Worm (Caenorhabditis elegans) whole organism, young adult: ENCODE data around the gene C50C3.1.

Experiments
- C06A6.2 ChIP-seq: fragments of 200-800 bp; sonication (Bioruptor generic); conservative IDR thresholded peaks from 2 replicates; pipeline ENCODE4 v1.3.6; 2022; ENCODE audit warnings: missing genetic modification characterization, missing compliant biosample characterization
- C17E4.6 ChIP-seq: fragments of 200-800 bp; sonication (Bioruptor generic); IDR thresholded peaks from 2 replicates; pipeline ENCODE4 v1.3.6; 2022; ENCODE audit warnings: missing genetic modification reagents, missing genetic modification characterization, missing compliant biosample characterization
- F22D6.2 ChIP-seq: sonication (generic microtip); optimal IDR thresholded peaks from 2 replicates; lab custom pipeline; 2016; ENCODE audit warnings: mild to moderate bottlenecking, missing genetic modification characterization, missing compliant biosample characterization
- K12H6.12 ChIP-seq: fragments of 200-800 bp; sonication (Bioruptor generic); optimal IDR thresholded peaks from 2 replicates; lab custom pipeline; 2018; ENCODE audit warnings: mild to moderate bottlenecking, missing genetic modification characterization, missing compliant biosample characterization
- Y95B8A.8 ChIP-seq: fragments of 200-800 bp; sonication (Bioruptor generic); IDR thresholded peaks from 2 replicates; pipeline ENCODE4 v1.3.6; 2022; ENCODE audit warnings: missing genetic modification reagents, missing genetic modification characterization, missing compliant biosample characterization
- bed-2 ChIP-seq: fragments of 200-800 bp; sonication (Bioruptor generic); IDR thresholded peaks from 2 replicates; pipeline ENCODE4 v1.3.6; 2022; ENCODE audit warnings: missing genetic modification reagents, missing genetic modification characterization, missing compliant biosample characterization
- lir-1 ChIP-seq: fragments of 200-800 bp; sonication (Bioruptor generic); conservative IDR thresholded peaks from 2 replicates; pipeline ENCODE4 v1.3.6; 2022; ENCODE audit warnings: missing genetic modification reagents, missing genetic modification characterization, missing compliant biosample characterization
- nhr-179 ChIP-seq: sonication (generic microtip); optimal IDR thresholded peaks from 2 replicates; lab custom pipeline; 2016; ENCODE audit warnings: mild to moderate bottlenecking, missing genetic modification characterization, missing compliant biosample characterization
- sdz-38 ChIP-seq: sonication (generic microtip); optimal IDR thresholded peaks from 2 replicates; lab custom pipeline; 2016; ENCODE audit warnings: missing genotype, missing genetic modification characterization, missing compliant biosample characterization
- snpc-4 ChIP-seq, 5 experiments: fragments of 150-350 bp in 1 of 5; sonication (generic microtip) in 4 of 5; optimal IDR thresholded peaks; 2 replicates each; lab custom pipeline; 2014 to 2018; ENCODE audit warnings: missing genetic modification characterization in 5 of 5, missing biosample characterization in 3 of 5, antibody characterized with exemption in 2 of 5, mild to moderate bottlenecking in 2 of 5, missing compliant biosample characterization in 2 of 5, missing genotype in 2 of 5, moderate library complexity in 2 of 5, missing genetic modification reagents in 1 of 5
- unc-62 ChIP-seq: fragments of 150-350 bp; optimal IDR thresholded peaks from 2 replicates; lab custom pipeline; 2014; ENCODE audit warnings: missing biosample characterization, missing genetic modification reagents, missing genetic modification characterization
- xnd-1 ChIP-seq: sonication (generic microtip); optimal IDR thresholded peaks from 2 replicates; lab custom pipeline; 2016; ENCODE audit warnings: missing genotype, missing genetic modification reagents, missing genetic modification characterization, missing compliant biosample characterization
- ztf-28 ChIP-seq: fragments of 200-800 bp; sonication (Bioruptor generic); IDR thresholded peaks from 2 replicates; pipeline ENCODE4 v1.3.6; 2022; ENCODE audit warnings: missing genetic modification reagents, missing genetic modification characterization, missing compliant biosample characterization

DNA sequence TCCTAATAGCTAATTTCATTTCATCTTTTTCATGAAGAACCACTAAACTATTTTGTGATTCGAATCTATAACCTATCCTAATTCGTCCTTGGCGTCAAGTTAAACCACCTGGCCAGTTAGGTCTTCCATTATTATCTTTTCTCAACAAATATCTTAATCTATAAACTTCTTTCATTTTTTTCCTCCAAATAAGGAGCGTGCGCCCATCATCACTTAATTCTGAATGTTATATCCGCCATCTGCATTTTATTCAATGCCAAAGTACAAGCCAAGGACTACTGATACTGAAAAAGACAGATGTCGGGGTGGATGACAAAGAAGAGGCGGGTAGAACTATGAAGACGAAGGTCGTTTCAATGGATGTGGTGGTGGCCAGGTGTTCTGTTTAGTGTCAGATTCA lies 37.1 kb downstream of the C50C3.1 start:
- TF ChIP-seq F22D6.2 (tag; lab: Kevin White, UChicago) = no peak
- TF ChIP-seq K12H6.12 (tag; lab: Kevin White, UChicago) = no peak
- TF ChIP-seq C06A6.2 (GFP tag; lab: Robert Waterston, UW) = no peak
- no peak for TF ChIP-seq unc-62
- TF ChIP-seq nhr-179 = no peak
- no peak for TF ChIP-seq xnd-1
- TF ChIP-seq snpc-4 (GFP tag; optimal IDR thresholded peaks at IDR 0.05; lab: Kevin White, UChicago) = no peak
- no peak for TF ChIP-seq snpc-4 (tag; optimal IDR thresholded peaks at IDR 0.05; lab: Kevin White, UChicago)
- no peak for TF ChIP-seq C17E4.6 (GFP tag; lab: Robert Waterston, UW)
- no peak for TF ChIP-seq sdz-38
- TF ChIP-seq lir-1 (GFP tag; lab: Robert Waterston, UW) = no peak
- no peak for TF ChIP-seq Y95B8A.8
- no peak for TF ChIP-seq bed-2 (GFP tag; lab: Robert Waterston, UW)
- no peak for TF ChIP-seq ztf-28 (GFP tag; lab: Robert Waterston, UW)
